Fruit fly (Drosophila melanogaster) whole organism: Measurements from ENCODE around the gene Larp4B.

Source experiments
- CG8478 ChIP-seq: fragments of >200 bp; optimal IDR thresholded peaks from 2 replicates; lab custom pipeline; 2018; ENCODE audit warnings: inconsistent platforms
- Dll ChIP-seq: fragments of >200 bp; optimal IDR thresholded peaks from 2 replicates; lab custom pipeline; 2017
- pan ChIP-seq: fragments of >200 bp; optimal IDR thresholded peaks from 2 replicates; lab custom pipeline; 2017
- psq ChIP-seq: fragments of >200 bp; optimal IDR thresholded peaks from 2 replicates; lab custom pipeline; 2017
- usp ChIP-seq: fragments of >200 bp; optimal IDR thresholded peaks from 2 replicates; lab custom pipeline; 2017; ENCODE audit warnings: missing biosample characterization, missing genetic modification characterization, mixed read lengths

DNA sequence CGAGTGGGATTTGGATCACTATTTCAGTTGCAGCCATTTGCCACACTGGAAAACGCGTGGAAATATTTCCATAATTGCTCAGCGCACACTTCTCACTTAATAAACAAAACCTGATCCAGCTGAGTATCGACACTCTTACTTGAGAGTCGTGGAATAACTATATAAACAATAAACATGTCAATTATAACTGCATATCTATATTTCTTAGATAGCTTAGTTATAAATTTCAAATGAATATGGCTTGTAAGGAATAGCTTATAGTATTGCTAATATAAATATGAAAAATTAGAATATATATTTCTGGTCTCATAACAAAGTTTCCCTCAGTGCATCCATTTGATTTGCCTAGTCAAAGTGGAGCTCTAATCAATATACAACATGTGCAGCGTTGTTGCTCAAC lies 58.6 kb downstream of the Larp4B start:
- no peak for TF ChIP-seq usp (GFP tag; lab: Kevin White, UChicago)
- no peak for TF ChIP-seq CG8478 (lab: Kevin White, UChicago)
- TF ChIP-seq pan (lab: Kevin White, UChicago): no peak
- no peak for TF ChIP-seq Dll (lab: Kevin White, UChicago)
- no peak for TF ChIP-seq psq
